Worm (Caenorhabditis elegans): ENCODE results near the gene rft-2.

DNA sequence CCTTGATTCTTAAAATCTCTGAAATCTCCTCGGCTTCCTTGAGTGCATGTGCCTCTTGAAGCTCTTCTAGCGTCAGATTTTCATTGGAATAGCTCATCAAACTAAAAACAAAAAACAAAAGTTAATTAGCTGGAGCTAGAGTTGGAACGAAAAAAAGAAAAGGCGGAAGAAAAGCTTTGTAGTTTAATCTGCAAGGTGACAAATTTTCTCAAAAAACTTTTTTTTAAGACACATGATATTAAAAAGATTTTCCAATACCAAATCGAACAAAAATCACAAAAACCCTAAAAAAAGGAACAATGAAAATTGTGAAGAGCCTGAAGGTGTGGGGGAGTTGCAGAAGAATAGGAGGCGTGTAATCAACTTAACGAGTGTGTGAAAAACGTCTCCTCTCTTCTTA lies 4.3 kb upstream of the rft-2 start, which contains the start of gene gnrr-5:
- TF ChIP-seq lin-13 (tag; optimal IDR thresholded peaks at IDR 0.05) (no peak), nhr-237 (tag; optimal IDR thresholded peaks at IDR 0.05) (no peak), elt-1 (tag; optimal IDR thresholded peaks at IDR 0.05; ENCODE audit: borderline replicate concordance, insufficient read depth) (no peak), mab-5 (tag; optimal IDR thresholded peaks at IDR 0.05) (no peak), blmp-1 (tag; optimal IDR thresholded peaks at IDR 0.05) (no peak), ham-2 (GFP tag; optimal IDR thresholded peaks at IDR 0.05) (no peak), mep-1 (tag; optimal IDR thresholded peaks at IDR 0.05) (no peak), nhr-76 (tag; optimal IDR thresholded peaks at IDR 0.05) (no peak), nhr-12 (tag; optimal IDR thresholded peaks at IDR 0.05) (no peak)

Measured in whole organism, mixed stage, embryonic.